Worm (Caenorhabditis elegans): ENCODE data around the gene R02F11.10.

ce11 chrV:4801943-4802342, 13.0 kb downstream of the R02F11.10 start:
- TF ChIP-seq ama-1 (optimal IDR thresholded peaks at IDR 0.05): no peak
- TF ChIP-seq ceh-36 (tag; optimal IDR thresholded peaks at IDR 0.05): no peak
- no peak for TF ChIP-seq tbx-37 (GFP tag; conservative IDR thresholded peaks at IDR 0.05)
- TF ChIP-seq ets-7 (tag; optimal IDR thresholded peaks at IDR 0.05): no peak
- no peak for TF ChIP-seq sea-1 (GFP tag; conservative IDR thresholded peaks at IDR 0.05)
- no peak for TF ChIP-seq hnd-1 (tag; optimal IDR thresholded peaks at IDR 0.05)
- no peak for TF ChIP-seq F13C5.2 (tag; optimal IDR thresholded peaks at IDR 0.05)
- TF ChIP-seq ceh-13 (GFP tag; optimal IDR thresholded peaks at IDR 0.05): no peak
- no peak for TF ChIP-seq tbx-11 (GFP tag; IDR thresholded peaks at IDR 0.05)
